Worm (Caenorhabditis elegans): ENCODE data around the gene hosl-1.

ce11 chrX:4599526-4599925 lies 37.4 kb upstream of the hosl-1 start:
- TF ChIP-seq nhr-76 (tag; optimal IDR thresholded peaks at IDR 0.05): no peak
- no peak for TF ChIP-seq lin-13 (tag; optimal IDR thresholded peaks at IDR 0.05)
- TF ChIP-seq nhr-12 (tag; optimal IDR thresholded peaks at IDR 0.05): no peak
- no peak for TF ChIP-seq lsy-2 (tag; optimal IDR thresholded peaks at IDR 0.05)
